Worm (Caenorhabditis elegans) whole organism, late embryonic: ENCODE measurements around the gene fbxb-115.

Experiments
- K09A11.1 ChIP-seq: sonication (generic microtip); optimal IDR thresholded peaks from 2 replicates; lab custom pipeline; 2017; ENCODE audit warnings: antibody characterized with exemption, mild to moderate bottlenecking, missing genetic modification characterization, missing compliant biosample characterization; ENCODE audit not compliant: insufficient read depth
- Y22D7AL.16 ChIP-seq: sonication (generic microtip); optimal IDR thresholded peaks from 2 replicates; lab custom pipeline; 2016; ENCODE audit warnings: missing genetic modification characterization, missing compliant biosample characterization
- ama-1 ChIP-seq: fragments of 150-350 bp; optimal IDR thresholded peaks from 2 replicates; lab custom pipeline; 2014
- ceh-2 ChIP-seq: sonication (generic microtip); optimal IDR thresholded peaks from 2 replicates; lab custom pipeline; 2016; ENCODE audit warnings: missing genotype, missing genetic modification characterization, missing compliant biosample characterization
- nfya-1 ChIP-seq: sonication (generic microtip); optimal IDR thresholded peaks from 2 replicates; lab custom pipeline; 2017; ENCODE audit warnings: missing genetic modification characterization, mild to moderate bottlenecking, missing compliant biosample characterization, antibody characterized with exemption, moderate library complexity
- nhr-11 ChIP-seq: fragments of 150-350 bp; optimal IDR thresholded peaks from 2 replicates; lab custom pipeline; 2014; ENCODE audit warnings: missing biosample characterization, missing genetic modification characterization
- pag-3 ChIP-seq: sonication (generic microtip); optimal IDR thresholded peaks from 2 replicates; lab custom pipeline; 2016; ENCODE audit warnings: missing compliant biosample characterization, missing genetic modification characterization, borderline replicate concordance
- pqm-1 ChIP-seq: sonication (generic microtip); optimal IDR thresholded peaks from 2 replicates; lab custom pipeline; 2016; ENCODE audit warnings: missing genetic modification characterization, missing compliant biosample characterization
- rnt-1 ChIP-seq: sonication (generic microtip); optimal IDR thresholded peaks from 2 replicates; lab custom pipeline; 2016; ENCODE audit warnings: missing genetic modification characterization, missing compliant biosample characterization
- sox-4 ChIP-seq: sonication (generic microtip); optimal IDR thresholded peaks from 2 replicates; lab custom pipeline; 2017; ENCODE audit warnings: mild to moderate bottlenecking, missing genetic modification characterization, inconsistent platforms, missing compliant biosample characterization
- ztf-16 ChIP-seq: sonication (generic microtip); optimal IDR thresholded peaks from 2 replicates; lab custom pipeline; 2017; ENCODE audit warnings: missing genetic modification characterization, missing compliant biosample characterization

DNA sequence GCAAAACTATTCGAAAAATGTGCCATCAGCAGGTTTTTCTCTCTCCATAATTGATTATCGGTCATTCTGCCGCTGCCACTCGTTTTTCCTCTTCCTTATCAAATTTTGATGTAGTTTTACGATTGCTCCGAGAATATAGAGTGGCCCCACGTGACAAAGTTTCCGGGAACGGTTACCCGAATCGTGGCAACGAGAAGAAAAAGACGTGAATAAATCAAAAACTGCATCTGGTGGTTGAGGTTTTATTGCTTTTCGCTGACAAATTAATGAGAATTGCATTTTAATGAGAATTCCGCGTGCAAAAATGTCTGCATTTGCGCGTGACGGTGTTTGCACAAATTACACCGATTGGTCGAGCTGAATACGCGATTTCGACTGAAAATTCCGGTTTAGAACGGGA is 34.6 kb downstream of the fbxb-115 start:
- TF ChIP-seq pqm-1 (no peak), ztf-16 (tag; lab: Kevin White, UChicago) (no peak), nhr-11 (no peak), nfya-1 (no peak), ama-1 (no peak), sox-4 (tag; lab: Kevin White, UChicago) (no peak), ceh-2 (no peak), pag-3 (tag; lab: Kevin White, UChicago) (no peak), rnt-1 (tag; lab: Kevin White, UChicago) (no peak), Y22D7AL.16 (no peak), K09A11.1 (no peak)
